Worm (Caenorhabditis elegans) whole organism, mixed stage, embryonic: ENCODE results near the gene lsd-1.

Experiments used
- M03D4.4 ChIP-seq: sonication (generic microtip); optimal IDR thresholded peaks from 2 replicates; lab custom pipeline; 2017; ENCODE audit warnings: mild to moderate bottlenecking, missing genetic modification characterization, missing compliant biosample characterization
- bed-3 ChIP-seq: fragments of 200-800 bp; sonication (Bioruptor generic); optimal IDR thresholded peaks from 3 replicates; lab custom pipeline; 2018; ENCODE audit warnings: mild to moderate bottlenecking, missing genetic modification characterization, moderate library complexity, missing compliant biosample characterization
- blmp-1 ChIP-seq: fragments of 150-350 bp; optimal IDR thresholded peaks from 2 replicates; lab custom pipeline; 2014; ENCODE audit warnings: missing biosample characterization, missing genetic modification characterization
- ceh-39 ChIP-seq: fragments of 150-350 bp; optimal IDR thresholded peaks from 2 replicates; lab custom pipeline; 2014; ENCODE audit warnings: missing biosample characterization, missing genetic modification characterization
- ceh-43 ChIP-seq: fragments of 200-800 bp; sonication (Bioruptor generic); optimal IDR thresholded peaks from 2 replicates; lab custom pipeline; 2018; ENCODE audit warnings: mild to moderate bottlenecking, missing genetic modification characterization, moderate library complexity, missing compliant biosample characterization
- ceh-83 ChIP-seq: fragments of 200-800 bp; sonication (Bioruptor generic); optimal IDR thresholded peaks from 2 replicates; lab custom pipeline; 2018; ENCODE audit warnings: mild to moderate bottlenecking, missing genetic modification characterization, missing compliant biosample characterization
- ces-1 ChIP-seq: fragments of 150-350 bp; optimal IDR thresholded peaks from 2 replicates; lab custom pipeline; 2014; ENCODE audit warnings: missing biosample characterization, missing genetic modification reagents, missing genetic modification characterization
- cnd-1 ChIP-seq: fragments of 200-800 bp; sonication (Bioruptor generic); optimal IDR thresholded peaks from 2 replicates; lab custom pipeline; 2018; ENCODE audit warnings: mild to moderate bottlenecking, missing genetic modification characterization, missing compliant biosample characterization
- drap-1 ChIP-seq: fragments of 200-800 bp; sonication (Bioruptor generic); optimal IDR thresholded peaks from 3 replicates; lab custom pipeline; 2018; ENCODE audit warnings: mild to moderate bottlenecking, missing genetic modification characterization, missing compliant biosample characterization
- elt-1 ChIP-seq: sonication (generic microtip); optimal IDR thresholded peaks from 2 replicates; lab custom pipeline; 2017; ENCODE audit warnings: missing genetic modification characterization, mild to moderate bottlenecking, missing compliant biosample characterization, antibody characterized with exemption, moderate library complexity, borderline replicate concordance; ENCODE audit not compliant: insufficient read depth
- elt-3 ChIP-seq: fragments of 150-350 bp; optimal IDR thresholded peaks from 2 replicates; lab custom pipeline; 2014; ENCODE audit warnings: missing biosample characterization, missing genetic modification characterization
- flh-1 ChIP-seq: fragments of 200-800 bp; sonication (Bioruptor generic); optimal IDR thresholded peaks from 2 replicates; lab custom pipeline; 2018; ENCODE audit warnings: mild to moderate bottlenecking, missing genetic modification characterization, moderate library complexity, missing compliant biosample characterization
- ham-2 ChIP-seq: fragments of 200-800 bp; sonication (Bioruptor generic); optimal IDR thresholded peaks from 2 replicates; lab custom pipeline; 2018; ENCODE audit warnings: mild to moderate bottlenecking, missing genetic modification characterization, missing compliant biosample characterization
- hlh-1 ChIP-seq: fragments of 150-350 bp; optimal IDR thresholded peaks from 2 replicates; lab custom pipeline; 2014; ENCODE audit warnings: missing biosample characterization, missing genetic modification reagents, missing genetic modification characterization
- lin-13 ChIP-seq: fragments of 150-350 bp; optimal IDR thresholded peaks from 2 replicates; lab custom pipeline; 2014; ENCODE audit warnings: missing biosample characterization, missing genetic modification characterization
- lin-32 ChIP-seq: fragments of 200-800 bp; sonication (Bioruptor generic); optimal IDR thresholded peaks from 2 replicates; lab custom pipeline; 2018; ENCODE audit warnings: mild to moderate bottlenecking, missing genetic modification characterization, missing compliant biosample characterization
- lsy-2 ChIP-seq: fragments of 150-350 bp; optimal IDR thresholded peaks from 2 replicates; lab custom pipeline; 2014; ENCODE audit warnings: missing biosample characterization, missing genetic modification characterization
- mab-5 ChIP-seq: fragments of 150-350 bp; optimal IDR thresholded peaks from 2 replicates; lab custom pipeline; 2014; ENCODE audit warnings: missing biosample characterization, missing genetic modification characterization
- mep-1 ChIP-seq: fragments of 150-350 bp; optimal IDR thresholded peaks from 2 replicates; lab custom pipeline; 2017; ENCODE audit warnings: missing biosample characterization, missing genetic modification reagents, missing genetic modification characterization, inconsistent platforms
- mls-2 ChIP-seq: sonication (generic microtip); optimal IDR thresholded peaks from 2 replicates; lab custom pipeline; 2016; ENCODE audit warnings: mild to moderate bottlenecking, missing genetic modification characterization, moderate library complexity, missing compliant biosample characterization
- nhr-12 ChIP-seq: fragments of 150-350 bp; optimal IDR thresholded peaks from 2 replicates; lab custom pipeline; 2014; ENCODE audit warnings: missing biosample characterization, missing genetic modification characterization
- nhr-2 ChIP-seq: fragments of 150-350 bp; optimal IDR thresholded peaks from 2 replicates; lab custom pipeline; 2014; ENCODE audit warnings: missing biosample characterization, missing genetic modification characterization
- nhr-237 ChIP-seq: fragments of 150-350 bp; optimal IDR thresholded peaks from 2 replicates; lab custom pipeline; 2014; ENCODE audit warnings: missing biosample characterization, missing genetic modification characterization
- nhr-28 ChIP-seq: fragments of 150-350 bp; optimal IDR thresholded peaks from 2 replicates; lab custom pipeline; 2014; ENCODE audit warnings: missing biosample characterization, missing genetic modification characterization
- nhr-76 ChIP-seq: sonication (generic microtip); optimal IDR thresholded peaks from 2 replicates; lab custom pipeline; 2017; ENCODE audit warnings: missing biosample characterization, missing genetic modification characterization
- pha-4 ChIP-seq: fragments of 150-350 bp; optimal IDR thresholded peaks from 2 replicates; lab custom pipeline; 2018; ENCODE audit warnings: missing biosample characterization, missing genetic modification reagents, missing genetic modification characterization
- sem-2 ChIP-seq: fragments of 200-800 bp; sonication (Bioruptor generic); optimal IDR thresholded peaks from 2 replicates; lab custom pipeline; 2018; ENCODE audit warnings: mild to moderate bottlenecking, missing genetic modification characterization, missing compliant biosample characterization
- snpc-4 ChIP-seq: fragments of 150-350 bp; optimal IDR thresholded peaks from 2 replicates; lab custom pipeline; 2014; ENCODE audit warnings: missing biosample characterization, missing genetic modification characterization
- sptf-1 ChIP-seq: sonication (generic microtip); optimal IDR thresholded peaks from 2 replicates; lab custom pipeline; 2017; ENCODE audit warnings: mild to moderate bottlenecking, missing genetic modification characterization, moderate library complexity, missing compliant biosample characterization
- tbx-8 ChIP-seq: fragments of 200-800 bp; sonication (Bioruptor generic); optimal IDR thresholded peaks from 2 replicates; lab custom pipeline; 2018; ENCODE audit warnings: mild to moderate bottlenecking, missing genetic modification characterization, moderate library complexity, missing compliant biosample characterization
- unc-120 ChIP-seq: sonication (generic microtip); optimal IDR thresholded peaks from 2 replicates; lab custom pipeline; 2017; ENCODE audit warnings: missing genetic modification characterization, missing compliant biosample characterization; ENCODE audit not compliant: poor library complexity, severe bottlenecking
- unc-39 ChIP-seq: fragments of 150-350 bp; optimal IDR thresholded peaks from 2 replicates; lab custom pipeline; 2014; ENCODE audit warnings: missing biosample characterization, missing genetic modification characterization
- unc-62 ChIP-seq: fragments of 150-350 bp; optimal IDR thresholded peaks from 2 replicates; lab custom pipeline; 2014; ENCODE audit warnings: missing biosample characterization, missing genetic modification reagents, missing genetic modification characterization
- zip-8 ChIP-seq: fragments of 150-350 bp; optimal IDR thresholded peaks from 2 replicates; lab custom pipeline; 2014; ENCODE audit warnings: missing biosample characterization, missing genetic modification characterization
- ztf-11 ChIP-seq: fragments of 150-350 bp; optimal IDR thresholded peaks from 2 replicates; lab custom pipeline; 2014; ENCODE audit warnings: missing biosample characterization, missing genetic modification characterization

Gene lsd-1

ce11 chrX:11934933-11935332 is 13.7 kb upstream of the lsd-1 start:
- TF ChIP-seq cnd-1 (peak; percentile 85), sem-2 (GFP tag; lab: Kevin White, UChicago) (peak; percentile 70), lin-32 (GFP tag; lab: Kevin White, UChicago) (peak; percentile 41), pha-4 (peak; percentile 41), ceh-83 (GFP tag; lab: Kevin White, UChicago) (peak; percentile 69), nhr-28 (no peak), nhr-12 (tag; lab: Kevin White, UChicago) (no peak), unc-120 (tag; lab: Kevin White, UChicago) (peak; percentile 75), unc-62 (GFP tag; lab: Kevin White, UChicago) (no peak), ceh-43 (GFP tag; lab: Kevin White, UChicago) (peak; percentile 41), mab-5 (tag; lab: Kevin White, UChicago) (no peak), ces-1 (GFP tag; lab: Kevin White, UChicago) (peak; percentile 42), bed-3 (peak; percentile 65), drap-1 (peak; percentile 85), tbx-8 (GFP tag; lab: Kevin White, UChicago) (peak; percentile 28), elt-3 (tag; lab: Kevin White, UChicago) (no peak), mep-1 (peak; percentile 16), M03D4.4 (tag; lab: Kevin White, UChicago) (peak; percentile 80), ham-2 (GFP tag; lab: Kevin White, UChicago) (peak; percentile 62), sptf-1 (tag; lab: Kevin White, UChicago) (peak; percentile 87), mls-2 (peak; percentile 73)

- peak; percentile 43 for TF ChIP-seq mls-2
- peak; percentile 7 for TF ChIP-seq lin-32 (GFP tag; lab: Kevin White, UChicago)
- TF ChIP-seq ztf-11 (tag; lab: Kevin White, UChicago), result peak; percentile 97
- TF ChIP-seq snpc-4 (tag; lab: Kevin White, UChicago), result no peak
- peak; percentile 88 for TF ChIP-seq elt-3 (tag; lab: Kevin White, UChicago)
- TF ChIP-seq lin-13 (tag; lab: Kevin White, UChicago), result peak; percentile 78
- peak; percentile 95 for TF ChIP-seq ceh-39 (tag; lab: Kevin White, UChicago)
- TF ChIP-seq nhr-12 (tag; lab: Kevin White, UChicago), result peak; percentile 79
- peak; percentile 99 for TF ChIP-seq nhr-237
- peak; percentile 92 for TF ChIP-seq pha-4
- TF ChIP-seq zip-8 (tag; lab: Kevin White, UChicago), result no peak
- peak; percentile 53 for TF ChIP-seq M03D4.4 (tag; lab: Kevin White, UChicago)
- peak; percentile 95 for TF ChIP-seq drap-1
- peak; percentile 96 for TF ChIP-seq mep-1
- peak; percentile 55 for TF ChIP-seq nhr-28
- TF ChIP-seq hlh-1 (tag; lab: Kevin White, UChicago), result peak; percentile 85
- peak; percentile 44 for TF ChIP-seq blmp-1 (tag; lab: Kevin White, UChicago)
- TF ChIP-seq nhr-76 (tag; lab: Kevin White, UChicago), result peak; percentile 75
- peak; percentile 87 for TF ChIP-seq sptf-1 (tag; lab: Kevin White, UChicago)
- TF ChIP-seq ceh-83 (GFP tag; lab: Kevin White, UChicago), result peak; percentile 59
- TF ChIP-seq nhr-2 (tag; lab: Kevin White, UChicago), result no peak
- TF ChIP-seq ces-1 (GFP tag; lab: Kevin White, UChicago), result peak; percentile 97
- no peak for TF ChIP-seq elt-1 (tag; lab: Kevin White, UChicago)
- TF ChIP-seq tbx-8 (GFP tag; lab: Kevin White, UChicago), result peak; percentile 59
- no peak for TF ChIP-seq sem-2 (GFP tag; lab: Kevin White, UChicago)
- TF ChIP-seq ham-2 (GFP tag; lab: Kevin White, UChicago), result peak; percentile 28
- peak; percentile 47 for TF ChIP-seq ceh-43 (GFP tag; lab: Kevin White, UChicago)
- no peak for TF ChIP-seq flh-1 (GFP tag; lab: Kevin White, UChicago)
- peak; percentile 89 for TF ChIP-seq unc-120 (tag; lab: Kevin White, UChicago)
- peak; percentile 88 for TF ChIP-seq lsy-2 (tag; lab: Kevin White, UChicago)
- TF ChIP-seq unc-62 (GFP tag; lab: Kevin White, UChicago), result peak; percentile 92
- peak; percentile 80 for TF ChIP-seq unc-39 (tag; lab: Kevin White, UChicago)
- TF ChIP-seq mab-5 (tag; lab: Kevin White, UChicago), result peak; percentile 94
- TF ChIP-seq cnd-1, result peak; percentile 86
- no peak for TF ChIP-seq bed-3
Observed at ce11 chrX:11937343-11937935, 11.2 kb upstream of the lsd-1 start.
